Fruit fly (Drosophila melanogaster) whole organism: Measurements from ENCODE around the gene Sbds.

Experiments used
- CG8478 ChIP-seq: fragments of >200 bp; optimal IDR thresholded peaks from 2 replicates; lab custom pipeline; 2018; ENCODE audit warnings: inconsistent platforms
- Dll ChIP-seq: fragments of >200 bp; optimal IDR thresholded peaks from 2 replicates; lab custom pipeline; 2017
- EcR ChIP-seq, 2 experiments: fragments of >200 bp; optimal IDR thresholded peaks; 2 replicates each; lab custom pipeline; 2017; ENCODE audit warnings: missing biosample characterization in 2 of 2, missing genetic modification characterization in 2 of 2, missing genetic modification reagents in 2 of 2
- pan ChIP-seq: fragments of >200 bp; optimal IDR thresholded peaks from 2 replicates; lab custom pipeline; 2017
- psq ChIP-seq: fragments of >200 bp; optimal IDR thresholded peaks from 2 replicates; lab custom pipeline; 2017
- usp ChIP-seq: fragments of >200 bp; optimal IDR thresholded peaks from 2 replicates; lab custom pipeline; 2017; ENCODE audit warnings: missing biosample characterization, missing genetic modification characterization, mixed read lengths

Gene Sbds

DNA sequence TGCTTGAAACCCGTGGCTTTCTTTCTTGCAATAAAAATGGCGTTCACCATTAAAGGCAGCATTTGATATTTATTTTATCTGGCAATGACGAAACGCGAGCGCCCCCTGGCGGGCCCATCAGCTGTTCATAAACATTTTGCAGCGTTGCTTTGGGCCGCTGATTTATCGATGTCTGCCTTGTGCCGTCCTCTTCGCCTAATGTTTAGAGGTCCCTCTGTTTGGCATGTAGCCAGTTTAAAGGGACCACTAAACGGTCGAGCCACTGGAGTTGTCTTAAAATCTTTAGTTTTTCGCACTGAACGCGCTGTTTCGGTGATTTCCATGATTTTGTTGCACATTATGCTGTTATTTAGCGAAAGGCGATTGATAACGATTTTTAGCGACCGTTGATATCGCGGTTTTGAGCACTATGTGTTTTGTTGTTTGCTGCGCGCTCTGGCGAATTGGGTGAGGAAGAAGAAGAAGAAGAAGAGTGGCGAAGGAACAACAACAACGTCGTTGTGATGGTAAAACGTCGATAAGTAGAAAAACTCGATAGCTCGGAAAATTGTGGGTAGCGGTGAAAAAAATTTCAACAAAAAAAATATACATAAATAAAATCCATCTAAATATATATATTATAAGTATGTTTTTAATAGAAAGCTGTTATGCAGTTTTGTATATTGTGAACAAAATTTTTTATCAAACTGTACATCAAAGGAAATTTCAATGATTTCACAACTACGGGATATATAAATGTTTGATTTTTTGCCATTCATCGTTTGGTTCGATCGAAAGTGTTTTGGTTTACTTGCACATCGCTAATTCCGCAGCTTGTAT is at the start of gene Sbds, which contains the start of gene velo:
Gene Sbds (plus strand): TSS at position 636 of the 819 bp plus-strand sequence.
Gene velo (minus strand): TSS at position 475 of the 819 bp plus-strand sequence.
- TF ChIP-seq psq (lab: Kevin White, UChicago): peak; percentile 22
- TF ChIP-seq Dll: no peak

DNA sequence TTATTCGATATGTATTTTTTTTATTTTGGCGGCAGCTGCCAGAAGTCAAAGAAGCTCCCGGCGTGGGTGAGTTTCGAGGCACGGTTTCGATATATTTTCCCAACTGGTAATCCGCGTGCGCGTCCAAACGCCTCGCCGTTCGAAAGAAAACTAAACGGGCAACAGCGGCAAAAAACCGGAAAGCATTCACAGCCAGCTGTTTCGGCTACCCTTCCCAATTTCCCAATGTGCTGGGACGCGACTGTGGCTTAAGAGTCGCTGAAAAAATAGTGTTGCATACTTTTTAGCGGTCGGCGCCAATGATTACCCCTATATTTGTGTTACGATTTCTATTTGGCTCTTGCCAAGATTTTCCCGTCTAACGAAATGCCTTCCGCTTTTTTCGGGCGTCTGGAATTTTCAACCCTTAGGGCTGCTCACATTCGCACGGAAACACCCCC is 49.3 kb upstream of the Sbds start, which contains the start of gene SP1173:
Gene SP1173 (minus strand): TSS at position 154 of the 440 bp plus-strand sequence.
- TF ChIP-seq psq (lab: Kevin White, UChicago): no peak
- TF ChIP-seq usp: no peak
- TF ChIP-seq EcR (GFP tag; optimal IDR thresholded peaks at IDR 0.05; lab: Kevin White, UChicago): no peak
- no peak for TF ChIP-seq pan
- no peak for TF ChIP-seq Dll

DNA sequence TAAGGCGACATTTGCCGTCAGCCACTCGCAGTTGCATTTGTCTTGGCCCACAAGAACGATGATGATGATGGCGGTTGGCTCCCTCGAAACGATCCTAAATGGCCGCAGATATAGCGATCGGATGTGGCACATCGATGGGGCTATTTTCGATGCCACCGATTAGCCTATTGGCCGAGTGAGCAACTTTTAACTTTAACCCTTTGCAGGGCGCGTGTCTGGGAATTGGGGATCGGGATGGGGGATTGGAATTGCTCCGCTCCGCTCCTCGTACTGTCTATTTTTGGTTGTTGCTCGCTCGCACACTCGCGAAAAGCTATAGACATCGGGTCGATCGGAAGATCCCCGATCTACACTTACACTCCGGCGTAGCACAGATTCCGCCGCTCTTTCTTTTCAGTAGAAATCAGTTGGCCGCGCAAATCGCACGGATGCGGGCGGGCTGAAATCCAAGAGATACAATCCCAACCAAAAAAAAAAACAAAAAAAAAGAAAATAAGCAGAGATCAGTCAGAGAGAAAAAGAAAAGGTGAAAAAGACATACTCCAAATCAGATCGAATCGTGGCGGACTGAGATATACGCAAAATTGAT is 48.2 kb upstream of the Sbds start, which contains the start of gene CG8519:
Gene CG8519 (plus strand): TSS at position 393 of the 589 bp plus-strand sequence.
- TF ChIP-seq EcR (GFP tag; optimal IDR thresholded peaks at IDR 0.05; lab: Kevin White, UChicago) (no peak), pan (no peak), Dll (no peak), CG8478 (lab: Kevin White, UChicago) (no peak), usp (no peak), psq (lab: Kevin White, UChicago) (no peak)

dm6 chr3L:6705865-6706264 is 46.8 kb upstream of the Sbds start:
- no peak for TF ChIP-seq EcR (GFP tag; optimal IDR thresholded peaks at IDR 0.05; lab: Kevin White, UChicago)
- no peak for TF ChIP-seq Dll
- TF ChIP-seq pan: no peak
- TF ChIP-seq usp: no peak
- TF ChIP-seq CG8478 (lab: Kevin White, UChicago): no peak
- TF ChIP-seq psq (lab: Kevin White, UChicago): no peak

dm6 chr3L:6706723-6707591 is 45.8 kb upstream of the Sbds start:
- no peak for TF ChIP-seq psq (lab: Kevin White, UChicago)
- TF ChIP-seq CG8478 (lab: Kevin White, UChicago): no peak
- TF ChIP-seq EcR (GFP tag; optimal IDR thresholded peaks at IDR 0.05; lab: Kevin White, UChicago): no peak
- no peak for TF ChIP-seq pan
- TF ChIP-seq Dll: no peak
- no peak for TF ChIP-seq usp

DNA sequence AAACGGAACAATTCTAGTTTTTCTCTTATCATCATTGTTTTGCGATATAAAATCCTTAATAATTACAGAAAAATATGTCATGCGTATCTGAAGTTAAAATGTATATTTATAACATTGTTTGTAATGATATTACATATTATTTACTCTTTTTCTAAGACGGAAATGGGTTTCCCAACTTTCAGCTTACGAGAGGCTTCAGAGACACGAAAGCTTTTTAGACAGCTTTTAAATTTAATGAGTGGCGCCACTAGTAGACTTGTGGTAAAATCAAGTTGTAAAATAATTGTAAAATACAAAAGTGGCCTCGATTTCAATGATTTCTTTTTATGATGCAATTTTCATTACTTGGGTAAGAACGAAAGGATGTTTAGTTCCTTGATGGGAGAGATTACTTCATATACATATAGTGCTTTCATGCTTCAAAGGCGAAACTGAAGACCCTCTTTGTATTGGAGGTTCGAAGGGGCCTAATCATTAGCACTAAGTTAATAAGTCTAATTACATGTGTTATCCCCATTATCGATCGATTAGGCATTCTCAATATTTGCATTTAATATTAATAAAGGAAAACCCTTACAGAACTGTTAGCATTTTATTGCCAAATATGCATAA is 43.6 kb upstream of the Sbds start:
- TF ChIP-seq CG8478 (lab: Kevin White, UChicago) (no peak), pan (no peak), usp (no peak)

DNA sequence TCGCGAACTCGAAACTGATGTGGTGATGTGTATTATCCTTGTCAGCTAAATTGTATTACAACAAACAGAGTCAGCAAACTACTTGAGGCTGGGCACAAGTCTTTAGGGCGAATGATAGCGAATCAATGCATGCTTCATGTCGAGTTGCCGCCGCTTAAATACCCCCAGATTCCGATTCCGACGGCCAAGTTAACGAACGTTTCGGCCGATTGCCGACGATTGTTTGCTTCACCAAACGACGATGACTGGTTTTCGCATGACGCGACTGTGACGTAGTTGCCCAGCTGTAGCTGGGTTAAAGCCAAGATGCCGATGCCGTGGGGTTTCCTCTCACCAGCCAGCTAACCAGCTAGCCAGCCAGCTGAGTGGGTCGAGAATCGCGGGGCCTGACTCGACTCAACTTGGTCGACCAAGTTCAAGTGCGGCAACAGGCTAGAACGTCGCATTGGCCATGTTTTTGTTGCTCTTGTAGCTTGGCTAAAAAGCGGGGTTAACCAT is 33.3 kb upstream of the Sbds start, which contains the start of gene ple:
Gene ple (minus strand): TSS at position 134 of the 498 bp plus-strand sequence.
- TF ChIP-seq CG8478 (lab: Kevin White, UChicago) (no peak), EcR (GFP tag; optimal IDR thresholded peaks at IDR 0.05; lab: Kevin White, UChicago) (no peak), Dll (no peak), pan (no peak), psq (lab: Kevin White, UChicago) (no peak), usp (no peak)

- TF ChIP-seq Dll: no peak
- no peak for TF ChIP-seq usp
- no peak for TF ChIP-seq CG8478 (lab: Kevin White, UChicago)
- TF ChIP-seq psq (lab: Kevin White, UChicago): no peak
- no peak for TF ChIP-seq EcR (GFP tag; optimal IDR thresholded peaks at IDR 0.05; lab: Kevin White, UChicago)
- no peak for TF ChIP-seq pan
These were observed 29.4 kb upstream of the Sbds start for dm6 chr3L:6723338-6723737.

DNA sequence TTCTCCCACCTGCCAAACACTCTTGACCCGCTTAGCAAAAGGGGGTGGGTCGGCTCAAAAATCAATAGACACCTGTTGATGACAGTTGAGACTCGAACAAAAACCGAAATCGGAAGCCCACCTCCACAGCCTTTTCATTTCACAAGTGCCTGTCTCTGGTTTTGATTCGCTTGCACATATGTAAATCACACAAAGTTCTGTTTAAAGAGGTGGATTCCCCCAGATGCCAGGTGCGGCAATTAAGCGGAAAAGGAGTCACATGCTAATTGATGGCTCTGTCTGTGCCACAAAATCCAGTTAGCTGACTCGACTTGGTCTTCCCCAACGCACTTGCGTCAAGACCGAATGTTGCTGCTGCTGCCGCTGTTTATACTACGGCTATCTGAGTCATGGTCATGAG is 28.2 kb upstream of the Sbds start:
- TF ChIP-seq psq (lab: Kevin White, UChicago) (no peak), EcR (GFP tag; optimal IDR thresholded peaks at IDR 0.05; lab: Kevin White, UChicago) (no peak), CG8478 (lab: Kevin White, UChicago) (no peak), usp (no peak), pan (no peak), Dll (no peak)

- TF ChIP-seq pan (no peak), Dll (no peak), usp (no peak), psq (lab: Kevin White, UChicago) (no peak), EcR (GFP tag; optimal IDR thresholded peaks at IDR 0.05; lab: Kevin White, UChicago) (no peak), CG8478 (lab: Kevin White, UChicago) (no peak)
These were observed 21.6 kb upstream of the Sbds start for dm6 chr3L:6731077-6731476.

DNA sequence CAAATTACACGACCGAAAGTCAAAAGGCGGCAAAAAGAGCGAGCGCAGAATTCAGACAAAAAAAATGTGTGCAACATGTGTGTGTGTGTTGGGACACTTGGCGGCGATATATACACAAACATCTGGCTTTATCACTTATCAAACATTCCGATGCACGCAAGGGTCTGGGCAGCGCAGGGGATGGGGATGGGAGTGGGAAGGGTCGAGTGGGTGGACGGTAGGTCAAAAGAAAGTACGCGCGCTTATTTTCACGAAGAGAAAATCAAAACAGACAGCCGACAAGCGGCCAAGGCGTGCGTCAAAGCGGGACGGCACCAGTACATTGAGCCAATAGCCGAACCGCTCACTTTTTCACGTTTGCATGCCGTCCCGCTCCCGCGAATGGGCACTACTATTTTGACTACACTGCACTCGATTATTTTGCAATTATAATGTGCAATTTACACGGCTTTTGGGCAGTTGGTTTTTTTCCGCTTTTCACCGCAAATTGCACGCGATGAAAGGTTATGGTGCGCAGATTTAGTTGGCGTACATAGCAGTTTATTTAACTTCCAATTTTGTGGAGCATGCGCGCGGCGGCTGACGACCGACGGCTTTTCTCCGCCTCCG is 10.5 kb upstream of the Sbds start:
- peak; percentile 97 for TF ChIP-seq CG8478 (lab: Kevin White, UChicago)
- TF ChIP-seq Dll: peak; percentile 49
- TF ChIP-seq pan: no peak
